Fruit fly (Drosophila melanogaster): ENCODE measurements around the gene Ggt-1.

Gene Ggt-1

dm6 chrX:18512271-18512679, at the start of gene Ggt-1:
Ggt-1 (minus strand) TSS chrX:18512521.
- peak; percentile 91 for TF ChIP-seq svp (GFP tag)
- TF ChIP-seq Lpt (GFP tag; optimal IDR thresholded peaks at IDR 0.05): no peak
- TF ChIP-seq Eip78C (GFP tag): peak; percentile 33
- peak in 1 of 2 experiments; percentile 12 for TF ChIP-seq ss (GFP tag; optimal IDR thresholded peaks at IDR 0.05)
- TF ChIP-seq CG6792 (GFP tag; optimal IDR thresholded peaks at IDR 0.05): no peak
- 0 out of 3 replicates have a peak, but pooled peaks have one; percentile 14 for TF ChIP-seq CG6163 (GFP tag; IDR thresholded peaks at IDR 0.05)

dm6 chrX:18560584-18560983, 48.3 kb upstream of the Ggt-1 start:
- TF ChIP-seq OdsH (GFP tag; optimal IDR thresholded peaks at IDR 0.05): no peak
- TF ChIP-seq CG34406 (GFP tag; optimal IDR thresholded peaks at IDR 0.05): no peak
- TF ChIP-seq Sox14 (GFP tag; optimal IDR thresholded peaks at IDR 0.05): no peak
- no peak for TF ChIP-seq pdm3 (GFP tag; optimal IDR thresholded peaks at IDR 0.05)
- no peak for TF ChIP-seq eg (GFP tag; IDR thresholded peaks at IDR 0.05)
- no peak for TF ChIP-seq dac (GFP tag; optimal IDR thresholded peaks at IDR 0.05)
- no peak for TF ChIP-seq CG15336 (GFP tag; IDR thresholded peaks at IDR 0.05)
- no peak for TF ChIP-seq topi (GFP tag; optimal IDR thresholded peaks at IDR 0.05)
- TF ChIP-seq esn (GFP tag; optimal IDR thresholded peaks at IDR 0.05): no peak
- TF ChIP-seq Hr39 (GFP tag; optimal IDR thresholded peaks at IDR 0.05): no peak
- no peak for TF ChIP-seq Blimp-1 (GFP tag; optimal IDR thresholded peaks at IDR 0.05)
- no peak for TF ChIP-seq Met (GFP tag; optimal IDR thresholded peaks at IDR 0.05)
- TF ChIP-seq Eip78C (GFP tag): no peak
- TF ChIP-seq Eip75B (GFP tag; optimal IDR thresholded peaks at IDR 0.05): no peak
- TF ChIP-seq CG11762 (GFP tag; optimal IDR thresholded peaks at IDR 0.05; ENCODE audit: insufficient read depth): no peak
- no peak for TF ChIP-seq CG11294 (GFP tag; IDR thresholded peaks at IDR 0.05)

dm6 chrX:18558583-18558982, 46.3 kb upstream of the Ggt-1 start:
- TF ChIP-seq CG10669 (GFP tag; optimal IDR thresholded peaks at IDR 0.05): peak; percentile 50
- TF ChIP-seq spab (GFP tag; optimal IDR thresholded peaks at IDR 0.05): peak; percentile 11
- TF ChIP-seq CG6854 (GFP tag; optimal IDR thresholded peaks at IDR 0.05): no peak
- TF ChIP-seq ss (GFP tag; optimal IDR thresholded peaks at IDR 0.05): peak; percentile 31 to 32
- peak; percentile 33 for TF ChIP-seq fd59A (GFP tag; optimal IDR thresholded peaks at IDR 0.05)
- TF ChIP-seq CG1621 (tag; optimal IDR thresholded peaks at IDR 0.05): peak; percentile 1
- TF ChIP-seq Blimp-1 (GFP tag; optimal IDR thresholded peaks at IDR 0.05): no peak
- TF ChIP-seq CG3919 (GFP tag; optimal IDR thresholded peaks at IDR 0.05): peak; percentile 35
- TF ChIP-seq CG15336 (GFP tag; IDR thresholded peaks at IDR 0.05): peak; percentile 72
- TF ChIP-seq CG4318 (GFP tag; optimal IDR thresholded peaks at IDR 0.05): peak; percentile 42
- TF ChIP-seq svp (GFP tag): peak; percentile 53
- TF ChIP-seq Smox (GFP tag; optimal IDR thresholded peaks at IDR 0.05): no peak
- TF ChIP-seq CG9139 (GFP tag; optimal IDR thresholded peaks at IDR 0.05): no peak
- peak; percentile 18 for TF ChIP-seq CG6792 (GFP tag; optimal IDR thresholded peaks at IDR 0.05)
- no peak for TF ChIP-seq CG16779 (tag; optimal IDR thresholded peaks at IDR 0.05)
- peak; percentile 16 for TF ChIP-seq Met (GFP tag; optimal IDR thresholded peaks at IDR 0.05)
- TF ChIP-seq CG32006 (GFP tag; optimal IDR thresholded peaks at IDR 0.05): peak; percentile 66
- no peak for TF ChIP-seq fkh (GFP tag; optimal IDR thresholded peaks at IDR 0.05)
- no peak for TF ChIP-seq Gug (GFP tag; IDR thresholded peaks at IDR 0.05)
- TF ChIP-seq pdm3 (GFP tag; optimal IDR thresholded peaks at IDR 0.05): peak; percentile 25
- TF ChIP-seq Sox14 (GFP tag; optimal IDR thresholded peaks at IDR 0.05): peak; percentile 21
- no peak for TF ChIP-seq lz (GFP tag; optimal IDR thresholded peaks at IDR 0.05)
- no peak for TF ChIP-seq Sox15 (GFP tag; optimal IDR thresholded peaks at IDR 0.05)
- TF ChIP-seq Eip75B (GFP tag; optimal IDR thresholded peaks at IDR 0.05): peak; percentile 38
- TF ChIP-seq Ets96B (tag; optimal IDR thresholded peaks at IDR 0.05): peak; percentile 35
- no peak for TF ChIP-seq Lpt (GFP tag; optimal IDR thresholded peaks at IDR 0.05)
- TF ChIP-seq CG31627 (GFP tag; optimal IDR thresholded peaks at IDR 0.05): no peak
- TF ChIP-seq CG6276 (GFP tag; optimal IDR thresholded peaks at IDR 0.05): peak; percentile 29
- TF ChIP-seq Sox102F (GFP tag; optimal IDR thresholded peaks at IDR 0.05): no peak
- 0 out of 3 replicates have a peak, but pooled peaks have one; percentile 42 for TF ChIP-seq CG6163 (GFP tag; IDR thresholded peaks at IDR 0.05)
- peak; percentile 58 for TF ChIP-seq eg (GFP tag; IDR thresholded peaks at IDR 0.05)
- peak; percentile 39 for TF ChIP-seq achi (GFP tag; optimal IDR thresholded peaks at IDR 0.05)
- peak; percentile 16 for TF ChIP-seq net (GFP tag; optimal IDR thresholded peaks at IDR 0.05)
- peak; percentile 65 for TF ChIP-seq Hr4 (GFP tag; optimal IDR thresholded peaks at IDR 0.05)
- peak; percentile 49; the same call in 1 of the 2 replicates for TF ChIP-seq CG11294 (GFP tag; IDR thresholded peaks at IDR 0.05)
- peak; percentile 85 for TF ChIP-seq Eip78C (GFP tag)
- TF ChIP-seq Hr38 (GFP tag; optimal IDR thresholded peaks at IDR 0.05): no peak
- no peak for TF ChIP-seq Ets21C (GFP tag; optimal IDR thresholded peaks at IDR 0.05)
- TF ChIP-seq CG3032 (tag; optimal IDR thresholded peaks at IDR 0.05): peak; percentile 58
